Fruit fly (Drosophila melanogaster): ENCODE data around the gene ssp3.

Gene ssp3

dm6 chr2L:18985201-18986124, 41.7 kb upstream of the ssp3 start (continued):
- TF ChIP-seq CG11902 (GFP tag; optimal IDR thresholded peaks at IDR 0.05) (no peak), CG6808 (GFP tag; optimal IDR thresholded peaks at IDR 0.05) (no peak), Hr4 (GFP tag; optimal IDR thresholded peaks at IDR 0.05) (peak; percentile 35), Ets21C (GFP tag; optimal IDR thresholded peaks at IDR 0.05) (no peak), Gug (GFP tag; IDR thresholded peaks at IDR 0.05) (no peak), CG6792 (GFP tag; optimal IDR thresholded peaks at IDR 0.05) (peak; percentile 1), CG8319 (GFP tag; optimal IDR thresholded peaks at IDR 0.05) (no peak), CG10631 (GFP tag; optimal IDR thresholded peaks at IDR 0.05) (no peak), Hr39 (GFP tag; optimal IDR thresholded peaks at IDR 0.05) (peak; percentile 35), Blimp-1 (GFP tag; optimal IDR thresholded peaks at IDR 0.05) (no peak), dsx (GFP tag; optimal IDR thresholded peaks at IDR 0.05; ENCODE audit: poor library complexity, severe bottlenecking) (no peak), vri (GFP tag; optimal IDR thresholded peaks at IDR 0.05) (peak; percentile 22), net (GFP tag; optimal IDR thresholded peaks at IDR 0.05) (no peak), CG16779 (tag; optimal IDR thresholded peaks at IDR 0.05) (no peak), OdsH (GFP tag; optimal IDR thresholded peaks at IDR 0.05) (peak; percentile 1), acj6 (GFP tag; optimal IDR thresholded peaks at IDR 0.05) (peak; percentile 3), Smox (GFP tag; optimal IDR thresholded peaks at IDR 0.05) (no peak), CG3919 (GFP tag; optimal IDR thresholded peaks at IDR 0.05) (no peak), Ets96B (tag; optimal IDR thresholded peaks at IDR 0.05) (no peak), cyc (GFP tag; optimal IDR thresholded peaks at IDR 0.05) (peak; percentile 11), dac (GFP tag; optimal IDR thresholded peaks at IDR 0.05) (no peak), CG6276 (GFP tag; optimal IDR thresholded peaks at IDR 0.05) (no peak), CG11762 (GFP tag; optimal IDR thresholded peaks at IDR 0.05; ENCODE audit: insufficient read depth) (no peak), CG1621 (tag; optimal IDR thresholded peaks at IDR 0.05) (no peak), lz (GFP tag; optimal IDR thresholded peaks at IDR 0.05) (no peak), fkh (GFP tag; optimal IDR thresholded peaks at IDR 0.05) (no peak), esn (GFP tag; optimal IDR thresholded peaks at IDR 0.05) (peak; percentile 42)

dm6 chr2L:18984158-18984557, 40.4 kb upstream of the ssp3 start:
- TF ChIP-seq fkh (GFP tag; optimal IDR thresholded peaks at IDR 0.05), result peak; percentile 17
- peak; percentile 26 for TF ChIP-seq Eip78C (GFP tag)
- 0 out of 3 replicates have a peak, but pooled peaks have one; percentile 30 for TF ChIP-seq CG6163 (GFP tag; IDR thresholded peaks at IDR 0.05)
- peak; percentile 20 to 71 for TF ChIP-seq ss (GFP tag; optimal IDR thresholded peaks at IDR 0.05)
- peak; percentile 88 for TF ChIP-seq svp (GFP tag)
- TF ChIP-seq CG10669 (GFP tag; optimal IDR thresholded peaks at IDR 0.05), result no peak

- TF ChIP-seq pdm3 (GFP tag; optimal IDR thresholded peaks at IDR 0.05) (peak; percentile 33), CG32006 (GFP tag; optimal IDR thresholded peaks at IDR 0.05) (peak; percentile 36), CG6792 (GFP tag; optimal IDR thresholded peaks at IDR 0.05) (peak; percentile 5), CG8119 (GFP tag; IDR thresholded peaks at IDR 0.05) (0 out of 3 replicates have a peak, but pooled peaks have one; percentile 16), CG8632 (GFP tag; optimal IDR thresholded peaks at IDR 0.05) (peak; percentile 19), Hr39 (GFP tag; optimal IDR thresholded peaks at IDR 0.05) (peak; percentile 35), CG31627 (GFP tag; optimal IDR thresholded peaks at IDR 0.05) (peak; percentile 52), Blimp-1 (GFP tag; optimal IDR thresholded peaks at IDR 0.05) (no peak), CG10631 (GFP tag; optimal IDR thresholded peaks at IDR 0.05) (peak; percentile 34), lz (GFP tag; optimal IDR thresholded peaks at IDR 0.05) (peak; percentile 44), Eip78C (GFP tag) (peak; percentile 73), CG11762 (GFP tag; optimal IDR thresholded peaks at IDR 0.05; ENCODE audit: insufficient read depth) (no peak), Eip75B (GFP tag; optimal IDR thresholded peaks at IDR 0.05) (peak; percentile 17), Sox14 (GFP tag; optimal IDR thresholded peaks at IDR 0.05) (peak; percentile 48), acj6 (GFP tag; optimal IDR thresholded peaks at IDR 0.05) (peak; percentile 51), CG3032 (tag; optimal IDR thresholded peaks at IDR 0.05) (peak; percentile 6), ss (GFP tag; optimal IDR thresholded peaks at IDR 0.05) (peak in 1 of 2 experiments; percentile 28), esn (GFP tag; optimal IDR thresholded peaks at IDR 0.05) (peak; percentile 52), svp (GFP tag) (peak; percentile 68), Ets96B (tag; optimal IDR thresholded peaks at IDR 0.05) (peak; percentile 30), CG16779 (tag; optimal IDR thresholded peaks at IDR 0.05) (no peak), CG6163 (GFP tag; IDR thresholded peaks at IDR 0.05) (no peak), Smox (GFP tag; optimal IDR thresholded peaks at IDR 0.05) (peak; percentile 29), spab (GFP tag; optimal IDR thresholded peaks at IDR 0.05) (no peak), OdsH (GFP tag; optimal IDR thresholded peaks at IDR 0.05) (no peak), eg (GFP tag; IDR thresholded peaks at IDR 0.05) (no peak)
Measured at dm6 chr2L:18982826-18983758, 39.3 kb upstream of the ssp3 start.
